Worm (Caenorhabditis elegans) whole organism, L3 larva: ENCODE results near the gene C09H10.9.
A peak's percentile ranks its signal among the peaks of the same experiment; 100 is the strongest.

Experiments
- elt-3 ChIP-seq, 3 experiments: fragments of 150-350 bp in 1 of 3; sonication (generic microtip) in 2 of 3; optimal IDR thresholded peaks; 2 replicates in 2 of 3; 4 replicates in 1 of 3; lab custom pipeline; 2014 to 2017; ENCODE audit warnings: missing biosample characterization in 3 of 3, missing genetic modification characterization in 3 of 3
- nfya-1 ChIP-seq: sonication (generic microtip); optimal IDR thresholded peaks from 2 replicates; lab custom pipeline; 2017; ENCODE audit warnings: missing genetic modification characterization, mild to moderate bottlenecking, missing compliant biosample characterization, antibody characterized with exemption, moderate library complexity; ENCODE audit not compliant: insufficient read depth
- nhr-11 ChIP-seq: fragments of 150-350 bp; optimal IDR thresholded peaks from 2 replicates; lab custom pipeline; 2014; ENCODE audit warnings: missing biosample characterization, missing genetic modification characterization
- pha-4 ChIP-seq: fragments of 150-350 bp; optimal IDR thresholded peaks from 2 replicates; lab custom pipeline; 2014; ENCODE audit warnings: missing biosample characterization, missing genetic modification reagents, missing genetic modification characterization
- pqm-1 ChIP-seq: fragments of 150-350 bp; optimal IDR thresholded peaks from 2 replicates; lab custom pipeline; 2017; ENCODE audit warnings: missing biosample characterization, missing genetic modification characterization, inconsistent platforms
- unc-62 ChIP-seq: fragments of 150-350 bp; sonication (generic microtip); optimal IDR thresholded peaks from 4 replicates; lab custom pipeline; 2014; ENCODE audit warnings: missing biosample characterization, missing genetic modification reagents, missing genetic modification characterization
- ztf-11 ChIP-seq: fragments of 150-350 bp; optimal IDR thresholded peaks from 2 replicates; lab custom pipeline; 2014; ENCODE audit warnings: missing biosample characterization, missing genetic modification characterization

ce11 chrII:11135773-11136172 lies 31.5 kb downstream of the C09H10.9 start:
- TF ChIP-seq ztf-11 (tag; lab: Kevin White, UChicago) (no peak), nhr-11 (no peak), pha-4 (tag; lab: Kevin White, UChicago) (peak; percentile 32), nfya-1 (tag; lab: Kevin White, UChicago) (peak; percentile 44), elt-3 (tag; optimal IDR thresholded peaks at IDR 0.05; lab: Kevin White, UChicago) (no peak), unc-62 (no peak), pqm-1 (tag; lab: Kevin White, UChicago) (no peak)
